5 worm cellular contexts compared by ENCODE assay signal in genomic region chrIV:1659045-1659741, ce11.
TF ChIP-seq lines count a peak whose summit lies in the region.

Gene rps-28 (plus strand): TSS chrIV:1659691.

TF ChIP-seq in whole organism, L1 larva, 84 proteins besides CTCF, POLR2A, EP300 and RAD21 (continues in another document):
- TF ChIP-seq vab-15 (tag; optimal IDR thresholded peaks at IDR 0.05; lab: Kevin White, UChicago) (peak; percentile 98), snu-23 (GFP tag; optimal IDR thresholded peaks at IDR 0.05; lab: Kevin White, UChicago) (peak; percentile 99), pag-3 (tag; optimal IDR thresholded peaks at IDR 0.05; lab: Kevin White, UChicago; ENCODE audit: borderline replicate concordance, insufficient read depth) (no peak), unc-130 (tag; optimal IDR thresholded peaks at IDR 0.05; lab: Kevin White, UChicago) (peak; percentile 99), lin-13 (GFP tag; optimal IDR thresholded peaks at IDR 0.05; lab: Kevin White, UChicago) (peak; percentile 99), efl-3 (GFP tag; optimal IDR thresholded peaks at IDR 0.05; lab: Kevin White, UChicago) (no peak), sptf-1 (tag; optimal IDR thresholded peaks at IDR 0.05; lab: Kevin White, UChicago) (no peak), F16B12.6 (tag; optimal IDR thresholded peaks at IDR 0.05; lab: Kevin White, UChicago) (peak; percentile 73), egl-27 (tag; optimal IDR thresholded peaks at IDR 0.05; lab: Kevin White, UChicago) (peak; percentile 89 to 92), sox-4 (tag; optimal IDR thresholded peaks at IDR 0.05; lab: Kevin White, UChicago) (peak; percentile 83), ces-1 (GFP tag; optimal IDR thresholded peaks at IDR 0.05; lab: Kevin White, UChicago) (peak; percentile 83), ceh-88 (GFP tag; IDR thresholded peaks at IDR 0.05; lab: Robert Waterston, UW) (peak; percentile 88), unc-86 (tag; optimal IDR thresholded peaks at IDR 0.05; lab: Kevin White, UChicago) (peak; percentile 96), nhr-71 (tag; optimal IDR thresholded peaks at IDR 0.05; lab: Kevin White, UChicago) (peak; percentile 98), aly-2 (tag; optimal IDR thresholded peaks at IDR 0.05; lab: Kevin White, UChicago) (peak; percentile 89), lin-39 (tag; optimal IDR thresholded peaks at IDR 0.05; lab: Kevin White, UChicago) (peak; percentile 89), fos-1 (tag; optimal IDR thresholded peaks at IDR 0.05; lab: Kevin White, UChicago) (peak; percentile 94), unc-98 (GFP tag; IDR thresholded peaks at IDR 0.05; lab: Robert Waterston, UW) (peak; percentile 88)

TF ChIP-seq in whole organism, L3 larva, 47 proteins besides CTCF, POLR2A, EP300 and RAD21 (continues in another document):
- TF ChIP-seq nhr-23 (tag; optimal IDR thresholded peaks at IDR 0.05; lab: Kevin White, UChicago) (peak; percentile 99), jun-1 (tag; optimal IDR thresholded peaks at IDR 0.05; lab: Kevin White, UChicago) (peak; percentile 94), lin-15B (tag; optimal IDR thresholded peaks at IDR 0.05; lab: Kevin White, UChicago) (peak; percentile 96), nhr-77 (tag; optimal IDR thresholded peaks at IDR 0.05; lab: Kevin White, UChicago) (peak; percentile 79), aly-2 (tag; optimal IDR thresholded peaks at IDR 0.05; lab: Kevin White, UChicago) (no peak), nfya-1 (tag; optimal IDR thresholded peaks at IDR 0.05; lab: Kevin White, UChicago; ENCODE audit: insufficient read depth) (peak; percentile 98), zag-1 (tag; optimal IDR thresholded peaks at IDR 0.05; lab: Kevin White, UChicago) (peak; percentile 62), pqm-1 (tag; optimal IDR thresholded peaks at IDR 0.05; lab: Kevin White, UChicago) (peak; percentile 85), mml-1 (tag; optimal IDR thresholded peaks at IDR 0.05; lab: Kevin White, UChicago) (no peak), elt-1 (tag; optimal IDR thresholded peaks at IDR 0.05; lab: Kevin White, UChicago) (peak; percentile 78), eor-1 (tag; optimal IDR thresholded peaks at IDR 0.05; lab: Kevin White, UChicago) (peak in 1 of 2 experiments; percentile 37), ztf-11 (tag; optimal IDR thresholded peaks at IDR 0.05; lab: Kevin White, UChicago) (peak; percentile 41), fos-1 (tag; optimal IDR thresholded peaks at IDR 0.05; lab: Kevin White, UChicago) (peak; percentile 62), tbx-2 (tag; optimal IDR thresholded peaks at IDR 0.05; lab: Kevin White, UChicago) (peak; percentile 80), lsy-12 (tag; optimal IDR thresholded peaks at IDR 0.05; lab: Kevin White, UChicago) (peak; percentile 94), unc-62 (GFP tag; optimal IDR thresholded peaks at IDR 0.05; lab: Kevin White, UChicago) (peak; percentile 65), nhr-28 (tag; optimal IDR thresholded peaks at IDR 0.05; lab: Kevin White, UChicago) (no peak), snpc-4 (tag; optimal IDR thresholded peaks at IDR 0.05; lab: Kevin White, UChicago) (peak; percentile 94), unc-39 (tag; optimal IDR thresholded peaks at IDR 0.05; lab: Kevin White, UChicago) (no peak)

TF ChIP-seq in whole organism, early embryonic, 17 proteins besides CTCF, POLR2A, EP300 and RAD21:
- TF ChIP-seq sea-1 (GFP tag; conservative IDR thresholded peaks at IDR 0.05; lab: Robert Waterston, UW) = peak; percentile 82
- TF ChIP-seq ceh-13 (GFP tag; optimal IDR thresholded peaks at IDR 0.05; lab: Kevin White, UChicago) = no peak
- TF ChIP-seq flt-1 (GFP tag; IDR thresholded peaks at IDR 0.05; lab: Robert Waterston, UW) = peak; percentile 83
- TF ChIP-seq hmg-4 (GFP tag; optimal IDR thresholded peaks at IDR 0.05; lab: Kevin White, UChicago) = peak; percentile 92
- peak; percentile 70 for TF ChIP-seq tbx-37 (GFP tag; conservative IDR thresholded peaks at IDR 0.05; lab: Robert Waterston, UW)
- TF ChIP-seq aly-1 (tag; optimal IDR thresholded peaks at IDR 0.05; lab: Kevin White, UChicago) = no peak
- TF ChIP-seq ceh-36 (tag; optimal IDR thresholded peaks at IDR 0.05; lab: Kevin White, UChicago) = peak; percentile 70
- peak; percentile 98 for TF ChIP-seq F13C5.2 (tag; optimal IDR thresholded peaks at IDR 0.05; lab: Kevin White, UChicago)
- TF ChIP-seq ama-1 (optimal IDR thresholded peaks at IDR 0.05; lab: Kevin White, UChicago) = no peak
- peak; percentile 66 for TF ChIP-seq hnd-1 (tag; optimal IDR thresholded peaks at IDR 0.05; lab: Kevin White, UChicago)
- peak; percentile 64 for TF ChIP-seq tra-4 (tag; optimal IDR thresholded peaks at IDR 0.05; lab: Kevin White, UChicago)
- TF ChIP-seq ets-7 (tag; optimal IDR thresholded peaks at IDR 0.05; lab: Kevin White, UChicago) = peak; percentile 67
- TF ChIP-seq hmbx-1 (tag; optimal IDR thresholded peaks at IDR 0.05; lab: Kevin White, UChicago) = peak; percentile 52
- peak; percentile 60 for TF ChIP-seq B0310.2 (tag; optimal IDR thresholded peaks at IDR 0.05; lab: Kevin White, UChicago)
- TF ChIP-seq scrt-1 (GFP tag; IDR thresholded peaks at IDR 0.05; lab: Robert Waterston, UW) = peak; percentile 77
- peak; percentile 62 for TF ChIP-seq tbx-11 (GFP tag; IDR thresholded peaks at IDR 0.05; lab: Robert Waterston, UW)
- TF ChIP-seq pes-1 (GFP tag; IDR thresholded peaks at IDR 0.05; lab: Robert Waterston, UW) = peak; percentile 83

TF ChIP-seq in whole organism, midembryonic, 9 proteins besides CTCF, POLR2A, EP300 and RAD21:
- TF ChIP-seq ztf-29 (GFP tag; IDR thresholded peaks at IDR 0.05; lab: Robert Waterston, UW) = peak; percentile 79
- TF ChIP-seq med-1 (GFP tag; optimal IDR thresholded peaks at IDR 0.05; lab: Kevin White, UChicago; ENCODE audit: insufficient read depth) = peak; percentile 74
- TF ChIP-seq tab-1 (GFP tag; IDR thresholded peaks at IDR 0.05; lab: Robert Waterston, UW) = peak; percentile 83; the same call in 1 of the 2 replicates
- TF ChIP-seq klf-2 (GFP tag; conservative IDR thresholded peaks at IDR 0.05; lab: Robert Waterston, UW) = peak; percentile 78
- TF ChIP-seq ztf-23 (GFP tag; IDR thresholded peaks at IDR 0.05; lab: Robert Waterston, UW) = peak; percentile 96
- peak; percentile 78 for TF ChIP-seq T22C8.4 (GFP tag; IDR thresholded peaks at IDR 0.05; lab: Robert Waterston, UW)
- peak; percentile 48; the same call in 1 of the 2 replicates for TF ChIP-seq ref-1 (GFP tag; conservative IDR thresholded peaks at IDR 0.05; lab: Robert Waterston, UW)
- peak; percentile 92 for TF ChIP-seq cog-1 (tag; optimal IDR thresholded peaks at IDR 0.05; lab: Kevin White, UChicago)
- TF ChIP-seq flt-1 (GFP tag; IDR thresholded peaks at IDR 0.05; lab: Robert Waterston, UW) = peak; percentile 92

TF ChIP-seq in whole organism, young adult, 124 proteins besides CTCF, POLR2A, EP300 and RAD21 (continues in another document):
- TF ChIP-seq egl-18 (GFP tag; IDR thresholded peaks at IDR 0.05; lab: Robert Waterston, UW) (no peak), attf-5 (GFP tag; optimal IDR thresholded peaks at IDR 0.05; lab: Kevin White, UChicago) (peak; percentile 99), lag-1 (GFP tag; IDR thresholded peaks at IDR 0.05; lab: Robert Waterston, UW) (no peak), F49E8.2 (tag; optimal IDR thresholded peaks at IDR 0.05; lab: Kevin White, UChicago; ENCODE audit: insufficient read depth) (peak; percentile 97), K12H6.12 (tag; optimal IDR thresholded peaks at IDR 0.05; lab: Kevin White, UChicago) (peak; percentile 94), F37B4.10 (GFP tag; IDR thresholded peaks at IDR 0.05; lab: Robert Waterston, UW) (0 out of 2 replicates have a peak, but pooled peaks have one; percentile 67), ztf-22 (GFP tag; optimal IDR thresholded peaks at IDR 0.05; lab: Kevin White, UChicago) (peak; percentile 69), let-607 (tag; optimal IDR thresholded peaks at IDR 0.05; lab: Kevin White, UChicago) (peak; percentile 69 to 85), F33H1.4 (GFP tag; IDR thresholded peaks at IDR 0.05; lab: Robert Waterston, UW) (peak; percentile 84), sdz-38 (tag; optimal IDR thresholded peaks at IDR 0.05; lab: Kevin White, UChicago) (no peak), lin-54 (GFP tag; optimal IDR thresholded peaks at IDR 0.05; lab: Kevin White, UChicago) (peak; percentile 94), lir-1 (GFP tag; conservative IDR thresholded peaks at IDR 0.05; lab: Robert Waterston, UW) (peak; percentile 88), D2030.7 (GFP tag; IDR thresholded peaks at IDR 0.05; lab: Robert Waterston, UW) (peak; percentile 94), ztf-3 (GFP tag; optimal IDR thresholded peaks at IDR 0.05; lab: Kevin White, UChicago) (no peak), tlf-1 (GFP tag; optimal IDR thresholded peaks at IDR 0.05; lab: Kevin White, UChicago) (peak; percentile 92), bed-2 (GFP tag; IDR thresholded peaks at IDR 0.05; lab: Robert Waterston, UW) (no peak), ztf-25 (GFP tag; IDR thresholded peaks at IDR 0.05; lab: Robert Waterston, UW) (peak; percentile 91), cebp-2 (GFP tag; IDR thresholded peaks at IDR 0.05; lab: Robert Waterston, UW) (no peak), tbx-9 (tag; optimal IDR thresholded peaks at IDR 0.05; lab: Kevin White, UChicago; ENCODE audit: borderline replicate concordance) (no peak), nhr-80 (tag; optimal IDR thresholded peaks at IDR 0.05; lab: Kevin White, UChicago) (peak; percentile 95), attf-6 (GFP tag; IDR thresholded peaks at IDR 0.05; lab: Robert Waterston, UW) (peak; percentile 76), C06A6.2 (GFP tag; conservative IDR thresholded peaks at IDR 0.05; lab: Robert Waterston, UW) (peak; percentile 97), repo-1 (tag; optimal IDR thresholded peaks at IDR 0.05; lab: Kevin White, UChicago) (peak; percentile 67), ceh-91 (GFP tag; IDR thresholded peaks at IDR 0.05; lab: Robert Waterston, UW) (peak; percentile 90), pha-4 (tag; optimal IDR thresholded peaks at IDR 0.05; lab: Kevin White, UChicago) (peak; percentile 93), F22D6.2 (tag; optimal IDR thresholded peaks at IDR 0.05; lab: Kevin White, UChicago) (peak; percentile 57), Y95B8A.8 (GFP tag; IDR thresholded peaks at IDR 0.05; lab: Robert Waterston, UW) (peak; percentile 95), hmg-20 (GFP tag; IDR thresholded peaks at IDR 0.05; lab: Robert Waterston, UW) (peak; percentile 71; the same call in 1 of the 2 replicates), lin-26 (GFP tag; IDR thresholded peaks at IDR 0.05; lab: Robert Waterston, UW) (peak; percentile 80; the same call in 1 of the 2 replicates), nhr-120 (GFP tag; IDR thresholded peaks at IDR 0.05; lab: Robert Waterston, UW) (no peak), attf-3 (GFP tag; conservative IDR thresholded peaks at IDR 0.05; lab: Robert Waterston, UW) (peak; percentile 100), lsy-27 (tag; optimal IDR thresholded peaks at IDR 0.05; lab: Kevin White, UChicago; ENCODE audit: borderline replicate concordance, insufficient read depth) (peak; percentile 70), ztf-26 (tag; optimal IDR thresholded peaks at IDR 0.05; lab: Kevin White, UChicago) (peak; percentile 92), madf-3 (GFP tag; IDR thresholded peaks at IDR 0.05; lab: Robert Waterston, UW) (peak; percentile 93), mel-28 (tag; optimal IDR thresholded peaks at IDR 0.05; lab: Kevin White, UChicago; ENCODE audit: borderline replicate concordance) (no peak)

Comparison
In these comparisons a context has a peak if more than half of its experiments do, and no peak if none do; other contexts are left out.
1. Of the 8 proteins assayed by ChIP-seq in both whole organism, young adult and whole organism, L1 larva: peak only in whole organism, young adult: none; only in whole organism, L1 larva: unc-62; in both: dpl-1, efl-1, lin-35, nhr-90, snpc-4 and unc-130; in neither: 0; mixed calls (peak in some experiments, not most) for 1.